Fruit fly (Drosophila melanogaster): ENCODE measurements around the gene Cph.

- TF ChIP-seq Hr78 (GFP tag; optimal IDR thresholded peaks at IDR 0.05) (no peak), CrebA (GFP tag; optimal IDR thresholded peaks at IDR 0.05; ENCODE audit: borderline replicate concordance) (no peak), foxo (GFP tag; optimal IDR thresholded peaks at IDR 0.05) (no peak), h (GFP tag; optimal IDR thresholded peaks at IDR 0.05) (no peak), CG32264 (GFP tag; optimal IDR thresholded peaks at IDR 0.05) (no peak), psq (GFP tag; optimal IDR thresholded peaks at IDR 0.05) (peak; percentile 4), brk (GFP tag; optimal IDR thresholded peaks at IDR 0.05) (no peak)
Observed at dm6 chrX:7290811-7291515, 153.4 kb downstream of the Cph start, which contains the start of gene unc-119.
